Worm (Caenorhabditis elegans) whole organism, L4 larva: ENCODE measurements around the gene gtap-2.

ENCODE experiments used
- F49E8.2 ChIP-seq: sonication (generic microtip); optimal IDR thresholded peaks from 2 replicates; lab custom pipeline; 2016; ENCODE audit warnings: missing compliant biosample characterization, mild to moderate bottlenecking, missing genetic modification characterization, borderline replicate concordance
- Y48G9A.11 ChIP-seq: fragments of 200-800 bp; sonication (Bioruptor generic); IDR thresholded peaks from 2 replicates; pipeline ENCODE4 v1.3.6; 2022; ENCODE audit warnings: missing genetic modification reagents, missing genetic modification characterization, missing compliant biosample characterization
- ZK337.2 ChIP-seq: fragments of 200-800 bp; sonication (Bioruptor generic); IDR thresholded peaks from 2 replicates; pipeline ENCODE4 v1.3.6; 2022; ENCODE audit warnings: missing genetic modification reagents, missing genetic modification characterization, missing compliant biosample characterization
- aly-2 ChIP-seq: sonication (generic microtip); optimal IDR thresholded peaks from 2 replicates; lab custom pipeline; 2018; ENCODE audit warnings: missing biosample characterization, missing genetic modification characterization
- ama-1 ChIP-seq: fragments of 150-350 bp; optimal IDR thresholded peaks from 2 replicates; lab custom pipeline; 2014; ENCODE audit warnings: inconsistent platforms, mixed read lengths
- ceh-82 ChIP-seq: sonication (generic microtip); optimal IDR thresholded peaks from 2 replicates; lab custom pipeline; 2017; ENCODE audit warnings: missing biosample characterization, missing genetic modification characterization
- cey-2 ChIP-seq: sonication (generic microtip); optimal IDR thresholded peaks from 3 replicates; lab custom pipeline; 2017; ENCODE audit warnings: missing genetic modification characterization, mild to moderate bottlenecking, missing compliant biosample characterization, antibody characterized with exemption, borderline replicate concordance; ENCODE audit not compliant: insufficient read depth
- lin-39 ChIP-seq: fragments of 150-350 bp; optimal IDR thresholded peaks from 2 replicates; lab custom pipeline; 2014; ENCODE audit warnings: missing biosample characterization, missing genetic modification reagents, missing genetic modification characterization
- lir-3 ChIP-seq: sonication (generic microtip); optimal IDR thresholded peaks from 2 replicates; lab custom pipeline; 2016; ENCODE audit warnings: mild to moderate bottlenecking, missing genetic modification characterization, missing compliant biosample characterization
- nhr-6 ChIP-seq: fragments of 150-350 bp; optimal IDR thresholded peaks from 2 replicates; lab custom pipeline; 2014; ENCODE audit warnings: missing biosample characterization, missing genetic modification characterization
- set-16 ChIP-seq: fragments of 200-800 bp; sonication (Bioruptor generic); IDR thresholded peaks from 2 replicates; pipeline ENCODE4 v1.3.6; 2022; ENCODE audit warnings: missing genetic modification reagents, missing genetic modification characterization, missing compliant biosample characterization
- spr-3 ChIP-seq: fragments of 200-800 bp; sonication (Bioruptor generic); optimal IDR thresholded peaks from 2 replicates; lab custom pipeline; 2018; ENCODE audit warnings: mild to moderate bottlenecking, missing genetic modification characterization, missing compliant biosample characterization
- unc-39 ChIP-seq: sonication (generic microtip); optimal IDR thresholded peaks from 2 replicates; lab custom pipeline; 2017; ENCODE audit warnings: missing biosample characterization, missing genetic modification characterization

DNA sequence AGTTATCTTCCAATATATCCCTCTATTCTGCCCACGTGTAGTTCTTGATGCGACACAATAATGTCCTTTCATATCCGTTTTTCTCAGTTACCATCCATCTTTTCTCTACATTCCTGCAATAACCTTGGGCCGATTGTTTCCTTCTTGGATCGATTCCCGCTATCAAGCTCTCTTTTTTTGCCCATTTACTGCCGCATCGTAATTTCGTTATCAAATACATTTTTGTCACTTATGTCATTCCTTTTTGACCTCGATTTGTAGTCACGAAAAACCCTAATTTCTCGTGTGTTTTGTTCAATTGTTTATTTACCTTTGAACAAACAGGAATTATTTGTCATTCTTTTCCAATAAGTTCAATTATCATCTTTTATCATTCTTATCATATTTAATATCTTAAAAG is 41.6 kb downstream of the gtap-2 start:
- TF ChIP-seq ama-1 (lab: Kevin White, UChicago) = no peak
- TF ChIP-seq aly-2 (tag; lab: Kevin White, UChicago) = no peak
- TF ChIP-seq nhr-6 (tag; lab: Kevin White, UChicago) = no peak
- TF ChIP-seq cey-2 (tag; lab: Kevin White, UChicago) = no peak
- TF ChIP-seq set-16 (GFP tag; lab: Robert Waterston, UW) = no peak
- TF ChIP-seq lin-39 = no peak
- no peak for TF ChIP-seq spr-3
- TF ChIP-seq unc-39 (tag; lab: Kevin White, UChicago) = no peak
- no peak for TF ChIP-seq F49E8.2 (tag; lab: Kevin White, UChicago)
- TF ChIP-seq lir-3 = no peak
- TF ChIP-seq ZK337.2 = no peak
- no peak for TF ChIP-seq ceh-82
- TF ChIP-seq Y48G9A.11 (GFP tag; lab: Robert Waterston, UW) = no peak
